Fruit fly (Drosophila melanogaster) whole organism, embryonic: ENCODE results near the gene neur.

Experiments used
- ATbp ChIP-seq: fragments of 200-800 bp; sonication (Bioruptor generic); optimal IDR thresholded peaks from 2 replicates; lab custom pipeline; 2017; ENCODE audit warnings: missing biosample characterization, mild to moderate bottlenecking, missing genetic modification characterization, missing genetic modification reagents
- Ada2b ChIP-seq: fragments of 200-800 bp; sonication (Bioruptor generic); IDR thresholded peaks from 2 replicates; pipeline ENCODE4 v1.3.6; 2022; ENCODE audit warnings: missing biosample characterization, missing genetic modification characterization
- Aef1 ChIP-seq: fragments of 200-800 bp; sonication (Bioruptor generic); IDR thresholded peaks from 3 replicates; pipeline ENCODE4 v1.3.6; 2022; ENCODE audit warnings: missing biosample characterization, missing genetic modification characterization
- Asciz ChIP-seq: fragments of 200-800 bp; sonication (Bioruptor generic); optimal IDR thresholded peaks from 2 replicates; lab custom pipeline; 2017; ENCODE audit warnings: missing biosample characterization, mild to moderate bottlenecking, missing genetic modification characterization, missing genetic modification reagents
- Blimp-1 ChIP-seq: fragments of 200-800 bp; sonication (Bioruptor generic); optimal IDR thresholded peaks from 3 replicates; lab custom pipeline; 2018; ENCODE audit warnings: missing biosample characterization, missing genetic modification characterization, mild to moderate bottlenecking, moderate library complexity, missing genetic modification reagents
- BtbVII ChIP-seq: fragments of 200-800 bp; sonication (Bioruptor generic); optimal IDR thresholded peaks from 3 replicates; lab custom pipeline; 2017; ENCODE audit warnings: missing biosample characterization, mild to moderate bottlenecking, missing genetic modification characterization
- CG10267 ChIP-seq: fragments of 200-800 bp; sonication (Bioruptor generic); optimal IDR thresholded peaks from 2 replicates; lab custom pipeline; 2018; ENCODE audit warnings: missing biosample characterization, mild to moderate bottlenecking, missing genetic modification characterization, moderate library complexity
- CG10366 ChIP-seq: fragments of 200-800 bp; sonication (Bioruptor generic); IDR thresholded peaks from 2 replicates; pipeline ENCODE4 v1.3.6; 2022; ENCODE audit warnings: missing biosample characterization, missing genetic modification characterization
- CG11093 ChIP-seq: fragments of 200-800 bp; sonication (Bioruptor generic); IDR thresholded peaks from 3 replicates; pipeline ENCODE4 v1.3.6; 2022; ENCODE audit warnings: missing biosample characterization, missing genetic modification characterization
- CG11696 ChIP-seq: fragments of 200-800 bp; sonication (Bioruptor generic); IDR thresholded peaks from 2 replicates; pipeline ENCODE4 v1.3.6; 2022; ENCODE audit warnings: missing biosample characterization, missing genetic modification characterization
- CG12236 ChIP-seq: fragments of 200-800 bp; sonication (Bioruptor generic); optimal IDR thresholded peaks from 2 replicates; lab custom pipeline; 2016; ENCODE audit warnings: missing biosample characterization, missing genetic modification characterization
- CG12391 ChIP-seq: fragments of 200-800 bp; sonication (Bioruptor generic); optimal IDR thresholded peaks from 3 replicates; lab custom pipeline; 2018; ENCODE audit warnings: missing biosample characterization, mild to moderate bottlenecking, missing genetic modification characterization, moderate library complexity
- CG13894 ChIP-seq: fragments of 200-800 bp; sonication (Bioruptor generic); optimal IDR thresholded peaks from 3 replicates; lab custom pipeline; 2018; ENCODE audit warnings: missing biosample characterization, mild to moderate bottlenecking, missing genetic modification characterization, moderate library complexity
- CG1603 ChIP-seq: fragments of 200-800 bp; sonication (Bioruptor generic); optimal IDR thresholded peaks from 2 replicates; lab custom pipeline; 2019; ENCODE audit warnings: missing biosample characterization, mild to moderate bottlenecking, missing genetic modification characterization, moderate library complexity
- CG17359 ChIP-seq: fragments of 200-800 bp; sonication (Bioruptor generic); optimal IDR thresholded peaks from 3 replicates; lab custom pipeline; 2018; ENCODE audit warnings: missing biosample characterization, mild to moderate bottlenecking, missing genetic modification characterization, moderate library complexity
- CG18619 ChIP-seq: fragments of 200-800 bp; sonication (Bioruptor generic); optimal IDR thresholded peaks from 3 replicates; lab custom pipeline; 2017; ENCODE audit warnings: missing biosample characterization, mild to moderate bottlenecking, missing genetic modification characterization
- CG2120 ChIP-seq: fragments of 200-800 bp; sonication (Bioruptor generic); optimal IDR thresholded peaks from 3 replicates; lab custom pipeline; 2016; ENCODE audit warnings: missing biosample characterization, missing genetic modification characterization
- CG32772 ChIP-seq: fragments of 200-800 bp; sonication (Bioruptor generic); IDR thresholded peaks from 2 replicates; pipeline ENCODE4 v1.3.6; 2022; ENCODE audit warnings: missing biosample characterization, missing genetic modification characterization
- CG3281 ChIP-seq: fragments of 200-800 bp; sonication (Bioruptor generic); optimal IDR thresholded peaks from 3 replicates; lab custom pipeline; 2017; ENCODE audit warnings: missing biosample characterization, mild to moderate bottlenecking, missing genetic modification characterization
- CG4854 ChIP-seq: fragments of 200-800 bp; sonication (Bioruptor generic); optimal IDR thresholded peaks from 2 replicates; lab custom pipeline; 2016; ENCODE audit warnings: missing biosample characterization, missing genetic modification characterization, inconsistent platforms
- CG6254 ChIP-seq: fragments of 200-800 bp; sonication (Bioruptor generic); optimal IDR thresholded peaks from 3 replicates; lab custom pipeline; 2017; ENCODE audit warnings: mild to moderate bottlenecking, missing biosample characterization, missing genetic modification reagents, missing genetic modification characterization
- CG6689 ChIP-seq: fragments of 200-800 bp; sonication (Bioruptor generic); IDR thresholded peaks from 2 replicates; pipeline ENCODE4 v1.3.6; 2022; ENCODE audit warnings: missing biosample characterization, missing genetic modification characterization
- CG7745 ChIP-seq: fragments of 200-800 bp; sonication (Bioruptor generic); optimal IDR thresholded peaks from 2 replicates; lab custom pipeline; 2018; ENCODE audit warnings: missing biosample characterization, mild to moderate bottlenecking, missing genetic modification characterization, moderate library complexity
- CG9817 ChIP-seq: fragments of 200-800 bp; sonication (Bioruptor generic); optimal IDR thresholded peaks from 2 replicates; lab custom pipeline; 2018; ENCODE audit warnings: missing biosample characterization, mild to moderate bottlenecking, missing genetic modification characterization, moderate library complexity
- CoRest ChIP-seq: fragments of 200-800 bp; sonication (Bioruptor generic); optimal IDR thresholded peaks from 3 replicates; lab custom pipeline; 2018; ENCODE audit warnings: missing biosample characterization, mild to moderate bottlenecking, missing genetic modification characterization, moderate library complexity
- D19A ChIP-seq: fragments of 200-800 bp; optimal IDR thresholded peaks from 3 replicates; lab custom pipeline; 2019; ENCODE audit warnings: missing biosample characterization, mild to moderate bottlenecking, missing genetic modification characterization, moderate library complexity
- Ets65A ChIP-seq: fragments of 200-800 bp; sonication (Bioruptor generic); peaks from one replicate; lab custom pipeline; 2016; ENCODE audit warnings: missing biosample characterization, missing genetic modification characterization
- Fer1 ChIP-seq: fragments of 200-800 bp; sonication (Bioruptor generic); optimal IDR thresholded peaks from 2 replicates; lab custom pipeline; 2017; ENCODE audit warnings: missing biosample characterization, mild to moderate bottlenecking, missing genetic modification characterization
- Hmr ChIP-seq: fragments of 200-800 bp; sonication (Bioruptor generic); optimal IDR thresholded peaks from 3 replicates; lab custom pipeline; 2017; ENCODE audit warnings: mild to moderate bottlenecking, missing biosample characterization, missing genetic modification reagents, missing genetic modification characterization
- Hr51 ChIP-seq, 2 experiments: fragments of 200-800 bp; sonication (Bioruptor generic); optimal IDR thresholded peaks; 2 replicates in 1 of 2; 3 replicates in 1 of 2; lab custom pipeline; 2016 to 2018; ENCODE audit warnings: missing biosample characterization in 2 of 2, missing genetic modification characterization in 2 of 2, mild to moderate bottlenecking in 1 of 2, moderate library complexity in 1 of 2
- Med ChIP-seq: fragments of 200-800 bp; sonication (Bioruptor generic); peaks from one replicate; lab custom pipeline; 2016; ENCODE audit warnings: missing biosample characterization, missing genetic modification characterization, mild to moderate bottlenecking, inconsistent platforms, moderate library complexity
- Meics ChIP-seq: fragments of 200-800 bp; sonication (Bioruptor generic); optimal IDR thresholded peaks from 2 replicates; lab custom pipeline; 2017; ENCODE audit warnings: missing biosample characterization, mild to moderate bottlenecking, missing genetic modification characterization
- PHDP ChIP-seq: fragments of 200-800 bp; sonication (Bioruptor generic); optimal IDR thresholded peaks from 3 replicates; lab custom pipeline; 2018; ENCODE audit warnings: missing biosample characterization, mild to moderate bottlenecking, missing genetic modification characterization, moderate library complexity
- Ptx1 ChIP-seq: fragments of 200-800 bp; sonication (Bioruptor generic); IDR thresholded peaks from 2 replicates; pipeline ENCODE4 v1.3.6; 2022; ENCODE audit warnings: missing biosample characterization, missing genetic modification characterization
- Scr ChIP-seq: fragments of 200-800 bp; sonication (Bioruptor generic); IDR thresholded peaks from 2 replicates; pipeline ENCODE4 v1.3.6; 2022; ENCODE audit warnings: missing biosample characterization, missing genetic modification characterization; ENCODE audit not compliant: partially characterized antibody
- Side ChIP-seq: fragments of 200-800 bp; sonication (Bioruptor generic); optimal IDR thresholded peaks from 2 replicates; lab custom pipeline; 2016; ENCODE audit warnings: missing biosample characterization, missing genetic modification characterization
- abd-A ChIP-seq: fragments of 200-800 bp; sonication (Bioruptor generic); optimal IDR thresholded peaks from 3 replicates; lab custom pipeline; 2019; ENCODE audit warnings: missing biosample characterization, mild to moderate bottlenecking, missing genetic modification characterization, moderate library complexity
- grn ChIP-seq: fragments of 200-800 bp; sonication (Bioruptor generic); optimal IDR thresholded peaks from 3 replicates; lab custom pipeline; 2017; ENCODE audit warnings: missing biosample characterization, missing genetic modification characterization
- gt ChIP-seq: fragments of 200-800 bp; sonication (Bioruptor generic); IDR thresholded peaks from 2 replicates; pipeline ENCODE4 v1.3.6; 2022; ENCODE audit warnings: missing biosample characterization, missing genetic modification characterization
- lilli ChIP-seq: fragments of 200-800 bp; sonication (Bioruptor generic); optimal IDR thresholded peaks from 3 replicates; lab custom pipeline; 2016; ENCODE audit warnings: missing biosample characterization, missing genetic modification characterization
- pho ChIP-seq: fragments of 200-800 bp; sonication (Bioruptor generic); optimal IDR thresholded peaks from 2 replicates; lab custom pipeline; 2016; ENCODE audit warnings: missing biosample characterization, missing genetic modification characterization
- sc ChIP-seq, 3 experiments: fragments of >200 bp in 2 of 3; fragments of 200-800 bp in 1 of 3; sonication (Bioruptor generic) in 1 of 3; optimal IDR thresholded peaks; 2 replicates in 2 of 3; 3 replicates in 1 of 3; lab custom pipeline; 2017; ENCODE audit warnings: mild to moderate bottlenecking in 1 of 3, missing biosample characterization in 1 of 3, missing genetic modification characterization in 1 of 3, missing genetic modification reagents in 1 of 3
- slbo ChIP-seq: fragments of 200-800 bp; sonication (Bioruptor generic); IDR thresholded peaks from 2 replicates; pipeline ENCODE4 v1.3.6; 2022; ENCODE audit warnings: missing biosample characterization, missing genetic modification characterization
- tap ChIP-seq: fragments of 200-800 bp; optimal IDR thresholded peaks from 3 replicates; lab custom pipeline; 2019; ENCODE audit warnings: missing biosample characterization, mild to moderate bottlenecking, missing genetic modification characterization, moderate library complexity
- vvl ChIP-seq: fragments of 200-800 bp; sonication (Bioruptor generic); IDR thresholded peaks from 2 replicates; pipeline ENCODE4 v1.3.6; 2022; ENCODE audit warnings: missing biosample characterization, missing genetic modification characterization
- z ChIP-seq: fragments of 200-800 bp; sonication (Bioruptor generic); IDR thresholded peaks from 3 replicates; pipeline ENCODE4 v1.3.6; 2022; ENCODE audit warnings: missing biosample characterization, missing genetic modification characterization
- zen ChIP-seq: fragments of 200-800 bp; sonication (Bioruptor generic); optimal IDR thresholded peaks from 3 replicates; lab custom pipeline; 2018; ENCODE audit warnings: missing biosample characterization, mild to moderate bottlenecking, missing genetic modification characterization, moderate library complexity
- zf30C ChIP-seq: fragments of 200-800 bp; sonication (Bioruptor generic); optimal IDR thresholded peaks from 3 replicates; lab custom pipeline; 2018; ENCODE audit warnings: missing biosample characterization, mild to moderate bottlenecking, missing genetic modification characterization
- zfh2 ChIP-seq: fragments of 200-800 bp; sonication (Bioruptor generic); optimal IDR thresholded peaks from 2 replicates; lab custom pipeline; 2016; ENCODE audit warnings: missing biosample characterization, missing genetic modification characterization

neur gene

DNA sequence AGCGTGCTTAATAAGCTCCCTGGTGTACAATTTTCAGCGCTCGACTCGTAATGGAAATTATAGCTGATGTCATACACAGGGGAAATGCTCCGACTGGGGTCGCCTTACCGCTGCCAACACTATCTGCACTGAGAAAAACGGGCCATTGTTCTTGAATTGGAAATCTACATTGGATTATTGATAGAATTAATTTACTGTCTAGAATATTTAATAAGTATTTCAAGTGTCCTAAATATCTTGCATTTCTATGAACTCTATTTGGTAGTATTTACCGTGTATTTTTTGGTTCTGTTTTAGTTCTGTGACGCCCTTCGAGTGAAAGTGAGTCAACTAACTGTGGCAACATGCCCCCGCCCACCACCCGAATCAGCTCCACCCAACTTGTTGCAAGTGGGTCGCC, 44.1 kb upstream of the neur start (continued):
- TF ChIP-seq D19A (tag; lab: Kevin White, UChicago): peak; percentile 5
- TF ChIP-seq CG11696 (GFP tag; lab: Robert Waterston, UW): no peak
- peak; percentile 42 for TF ChIP-seq CG2120
- TF ChIP-seq Hr51 (GFP tag; optimal IDR thresholded peaks at IDR 0.05; lab: Kevin White, UChicago): peak in 1 of 2 experiments; percentile 52
- TF ChIP-seq Blimp-1 (GFP tag; lab: Kevin White, UChicago): peak; percentile 75
- TF ChIP-seq CG1603: peak; percentile 58
- no peak for TF ChIP-seq Side
- no peak for TF ChIP-seq grn
- TF ChIP-seq CG3281 (GFP tag; lab: Kevin White, UChicago): peak; percentile 40
- no peak for TF ChIP-seq CG4854 (GFP tag; lab: Kevin White, UChicago)
- TF ChIP-seq Meics: peak; percentile 57
- TF ChIP-seq CG9817 (tag; lab: Kevin White, UChicago): peak; percentile 24
- peak; percentile 6 for TF ChIP-seq BtbVII
- TF ChIP-seq ATbp (GFP tag; lab: Kevin White, UChicago): peak; percentile 6
- TF ChIP-seq vvl (GFP tag; lab: Robert Waterston, UW): peak; percentile 40; the same call in 1 of the 2 replicates
- TF ChIP-seq slbo (GFP tag; lab: Robert Waterston, UW): peak; percentile 40; the same call in 1 of the 2 replicates
- TF ChIP-seq CG17359 (tag; lab: Kevin White, UChicago): peak; percentile 65
- TF ChIP-seq tap (tag; lab: Kevin White, UChicago): peak; percentile 42
- TF ChIP-seq CoRest (tag; lab: Kevin White, UChicago): peak; percentile 12
- TF ChIP-seq Scr (GFP tag; lab: Robert Waterston, UW): no peak
- TF ChIP-seq CG12236 (GFP tag; lab: Kevin White, UChicago): no peak
- no peak for TF ChIP-seq gt (GFP tag; lab: Robert Waterston, UW)
- TF ChIP-seq zen: no peak
- TF ChIP-seq CG7745 (tag; lab: Kevin White, UChicago): no peak
- peak; percentile 46 for TF ChIP-seq Ptx1
- peak; percentile 66 for TF ChIP-seq Med (GFP tag; lab: Kevin White, UChicago)
- TF ChIP-seq Asciz (GFP tag; lab: Kevin White, UChicago): peak; percentile 46
- TF ChIP-seq zfh2: no peak
- peak; percentile 36 for TF ChIP-seq CG12391 (tag; lab: Kevin White, UChicago)
- peak; percentile 46; the same call in 1 of the 3 replicates for TF ChIP-seq z
- no peak for TF ChIP-seq CG11093
- 0 out of 2 replicates have a peak, but pooled peaks have one; percentile 16 for TF ChIP-seq Ada2b (GFP tag; lab: Robert Waterston, UW)
- TF ChIP-seq CG18619 (GFP tag; lab: Kevin White, UChicago): no peak
- TF ChIP-seq Hmr: peak; percentile 44
- no peak for TF ChIP-seq CG13894 (tag; lab: Kevin White, UChicago)
- 0 out of 2 replicates have a peak, but pooled peaks have one; percentile 25 for TF ChIP-seq CG32772
- peak; percentile 27 for TF ChIP-seq lilli (GFP tag; lab: Kevin White, UChicago)
- TF ChIP-seq CG6689 (GFP tag; lab: Robert Waterston, UW): 0 out of 2 replicates have a peak, but pooled peaks have one; percentile 17
- no peak for TF ChIP-seq sc (optimal IDR thresholded peaks at IDR 0.05; lab: Kevin White, UChicago)
- no peak for TF ChIP-seq sc (GFP tag; optimal IDR thresholded peaks at IDR 0.05; lab: Kevin White, UChicago)
- peak; percentile 70 for TF ChIP-seq Fer1 (GFP tag; lab: Kevin White, UChicago)
- peak; percentile 91 for TF ChIP-seq Ets65A
- TF ChIP-seq Aef1 (GFP tag; lab: Robert Waterston, UW): 0 out of 3 replicates have a peak, but pooled peaks have one; percentile 14
- no peak for TF ChIP-seq pho (GFP tag; lab: Kevin White, UChicago)
- TF ChIP-seq CG6254 (GFP tag; lab: Kevin White, UChicago): no peak
- peak; percentile 24 for TF ChIP-seq PHDP (tag; lab: Kevin White, UChicago)
- TF ChIP-seq CG10366: peak; percentile 51; the same call in 1 of the 2 replicates
- peak; percentile 15 for TF ChIP-seq CG10267
- peak; percentile 75 for TF ChIP-seq abd-A (tag; lab: Kevin White, UChicago)
- TF ChIP-seq zf30C (GFP tag; lab: Kevin White, UChicago): peak; percentile 28
